Worm (Caenorhabditis elegans) whole organism, late embryonic: ENCODE data around the gene ZK792.4.

Experiments used
- T23F11.4 ChIP-seq: fragments of 200-800 bp; sonication (Bioruptor generic); optimal IDR thresholded peaks from 2 replicates; lab custom pipeline; 2018; ENCODE audit warnings: mild to moderate bottlenecking, missing genetic modification characterization, missing compliant biosample characterization
- dve-1 ChIP-seq: sonication (generic microtip); optimal IDR thresholded peaks from 2 replicates; lab custom pipeline; 2017; ENCODE audit warnings: antibody characterized with exemption, mild to moderate bottlenecking, missing genetic modification characterization, missing compliant biosample characterization
- fkh-10 ChIP-seq: fragments of 150-350 bp; optimal IDR thresholded peaks from 2 replicates; lab custom pipeline; 2014; ENCODE audit warnings: missing biosample characterization, missing genetic modification reagents, missing genetic modification characterization
- gmeb-2 ChIP-seq: sonication (generic microtip); optimal IDR thresholded peaks from 2 replicates; lab custom pipeline; 2016; ENCODE audit warnings: missing genetic modification characterization, inconsistent platforms, missing compliant biosample characterization
- nhr-11 ChIP-seq: fragments of 150-350 bp; optimal IDR thresholded peaks from 2 replicates; lab custom pipeline; 2014; ENCODE audit warnings: missing biosample characterization, missing genetic modification characterization
- pag-3 ChIP-seq: sonication (generic microtip); optimal IDR thresholded peaks from 2 replicates; lab custom pipeline; 2016; ENCODE audit warnings: missing compliant biosample characterization, missing genetic modification characterization, borderline replicate concordance
- pha-4 ChIP-seq: fragments of 150-350 bp; optimal IDR thresholded peaks from 2 replicates; lab custom pipeline; 2018; ENCODE audit warnings: missing biosample characterization, missing genetic modification reagents, missing genetic modification characterization
- sdc-2 ChIP-seq: sonication (generic microtip); optimal IDR thresholded peaks from 2 replicates; lab custom pipeline; 2016; ENCODE audit warnings: missing genotype, missing genetic modification characterization, missing compliant biosample characterization
- unc-55 ChIP-seq: sonication (generic microtip); optimal IDR thresholded peaks from 2 replicates; lab custom pipeline; 2017; ENCODE audit warnings: missing biosample characterization, missing genetic modification reagents, missing genetic modification characterization
- unc-86 ChIP-seq: sonication (generic microtip); optimal IDR thresholded peaks from 2 replicates; lab custom pipeline; 2016; ENCODE audit warnings: missing genetic modification characterization, missing compliant biosample characterization

DNA sequence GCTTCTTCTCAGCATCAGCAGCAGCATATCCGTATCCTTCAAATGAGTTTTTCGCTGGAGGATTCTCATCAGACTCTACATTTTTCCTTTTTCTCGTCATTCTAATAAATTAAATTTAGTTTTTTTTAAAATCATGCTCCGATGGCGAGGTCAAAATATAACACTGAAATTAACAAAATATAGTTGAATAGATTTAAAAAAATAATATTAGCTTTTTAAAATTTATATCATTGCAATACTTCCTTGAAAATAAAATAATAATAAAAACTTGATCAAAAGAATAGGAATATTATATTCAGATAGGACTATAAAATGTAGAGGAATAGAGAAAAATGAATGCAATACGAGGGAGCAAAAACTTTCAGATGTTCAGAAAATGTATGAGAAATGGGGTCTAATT is 6.2 kb upstream of the ZK792.4 start, which contains the start of gene ZK792.5:
- TF ChIP-seq pag-3: no peak
- no peak for TF ChIP-seq nhr-11 (tag; lab: Kevin White, UChicago)
- no peak for TF ChIP-seq pha-4 (tag; lab: Kevin White, UChicago)
- TF ChIP-seq fkh-10: no peak
- TF ChIP-seq gmeb-2: no peak
- no peak for TF ChIP-seq sdc-2 (tag; lab: Kevin White, UChicago)
- no peak for TF ChIP-seq unc-55 (GFP tag; lab: Kevin White, UChicago)
- no peak for TF ChIP-seq unc-86 (tag; lab: Kevin White, UChicago)
- TF ChIP-seq dve-1: no peak
- no peak for TF ChIP-seq T23F11.4 (GFP tag; lab: Kevin White, UChicago)
